Fruit fly (Drosophila melanogaster) whole organism, embryonic: ENCODE data around the gene Cad88C.

ENCODE experiments used
- Antp ChIP-seq: fragments of 200-800 bp; sonication (Bioruptor generic); optimal IDR thresholded peaks from 3 replicates; lab custom pipeline; 2016; ENCODE audit warnings: missing biosample characterization, missing genetic modification characterization
- Asciz ChIP-seq: fragments of 200-800 bp; sonication (Bioruptor generic); optimal IDR thresholded peaks from 2 replicates; lab custom pipeline; 2017; ENCODE audit warnings: missing biosample characterization, mild to moderate bottlenecking, missing genetic modification characterization, missing genetic modification reagents
- Awh ChIP-seq: fragments of 200-800 bp; sonication (Bioruptor generic); IDR thresholded peaks from 2 replicates; pipeline ENCODE4, ENCODE4 v1.3.6; 2022; ENCODE audit warnings: missing biosample characterization, missing genetic modification characterization
- CG10321 ChIP-seq: fragments of 200-800 bp; sonication (Bioruptor generic); IDR thresholded peaks from 2 replicates; pipeline ENCODE4 v1.3.6; 2022; ENCODE audit warnings: missing biosample characterization, missing genetic modification characterization
- CG10543 ChIP-seq: fragments of 200-800 bp; sonication (Bioruptor generic); optimal IDR thresholded peaks from 3 replicates; lab custom pipeline; 2017; ENCODE audit warnings: missing biosample characterization, mild to moderate bottlenecking, missing genetic modification characterization, moderate library complexity
- CG11456 ChIP-seq: fragments of 200-800 bp; sonication (Bioruptor generic); IDR thresholded peaks from 3 replicates; pipeline ENCODE4 v1.3.6; 2022; ENCODE audit warnings: missing biosample characterization, missing genetic modification characterization
- CG12769 ChIP-seq: fragments of 200-800 bp; sonication (Bioruptor generic); optimal IDR thresholded peaks from 2 replicates; lab custom pipeline; 2019; ENCODE audit warnings: missing biosample characterization, mild to moderate bottlenecking, missing genetic modification characterization, moderate library complexity
- CG1647 ChIP-seq: fragments of 200-800 bp; sonication (Bioruptor generic); optimal IDR thresholded peaks from 3 replicates; lab custom pipeline; 2016; ENCODE audit warnings: missing biosample characterization, missing genetic modification characterization
- CG17328 ChIP-seq: fragments of 200-800 bp; sonication (Bioruptor generic); IDR thresholded peaks from 2 replicates; pipeline ENCODE4 v1.3.6; 2022; ENCODE audit warnings: missing biosample characterization, missing genetic modification characterization
- CG17385 ChIP-seq: fragments of 200-800 bp; sonication (Bioruptor generic); optimal IDR thresholded peaks from 3 replicates; lab custom pipeline; 2018; ENCODE audit warnings: missing biosample characterization, mild to moderate bottlenecking, missing genetic modification characterization
- CG2889 ChIP-seq: fragments of 200-800 bp; sonication (Bioruptor generic); IDR thresholded peaks from 3 replicates; pipeline ENCODE4 v1.3.6; 2022; ENCODE audit warnings: missing biosample characterization, missing genetic modification characterization
- CG3163 ChIP-seq: fragments of 200-800 bp; sonication (Bioruptor generic); optimal IDR thresholded peaks from 3 replicates; lab custom pipeline; 2016; ENCODE audit warnings: missing biosample characterization, missing genetic modification characterization
- CG3407 ChIP-seq: fragments of 200-800 bp; sonication (Bioruptor generic); optimal IDR thresholded peaks from 2 replicates; lab custom pipeline; 2018; ENCODE audit warnings: missing biosample characterization, mild to moderate bottlenecking, missing genetic modification characterization
- CG4617 ChIP-seq: fragments of 200-800 bp; sonication (Bioruptor generic); optimal IDR thresholded peaks from 3 replicates; lab custom pipeline; 2016; ENCODE audit warnings: missing biosample characterization, missing genetic modification characterization, borderline replicate concordance
- CG5245 ChIP-seq: fragments of 200-800 bp; sonication (Bioruptor generic); optimal IDR thresholded peaks from 3 replicates; lab custom pipeline; 2016; ENCODE audit warnings: missing biosample characterization, missing genetic modification characterization
- CG6654 ChIP-seq: fragments of 200-800 bp; sonication (Bioruptor generic); optimal IDR thresholded peaks from 2 replicates; lab custom pipeline; 2017; ENCODE audit warnings: missing biosample characterization, mild to moderate bottlenecking, missing genetic modification characterization
- CG6683 ChIP-seq: fragments of 200-800 bp; sonication (Bioruptor generic); optimal IDR thresholded peaks from 2 replicates; lab custom pipeline; 2017; ENCODE audit warnings: missing biosample characterization, mild to moderate bottlenecking, missing genetic modification characterization, missing genetic modification reagents
- CG7556 ChIP-seq: fragments of 200-800 bp; sonication (Bioruptor generic); optimal IDR thresholded peaks from 2 replicates; lab custom pipeline; 2017; ENCODE audit warnings: missing biosample characterization, mild to moderate bottlenecking, missing genetic modification characterization
- CG7745 ChIP-seq: fragments of 200-800 bp; sonication (Bioruptor generic); optimal IDR thresholded peaks from 2 replicates; lab custom pipeline; 2018; ENCODE audit warnings: missing biosample characterization, mild to moderate bottlenecking, missing genetic modification characterization, moderate library complexity
- CHES-1-like ChIP-seq: fragments of 200-800 bp; sonication (Bioruptor generic); optimal IDR thresholded peaks from 2 replicates; lab custom pipeline; 2016; ENCODE audit warnings: missing biosample characterization, missing genetic modification characterization
- CkIIα-i1 ChIP-seq: fragments of 200-800 bp; sonication (Bioruptor generic); IDR thresholded peaks from 2 replicates; pipeline ENCODE4 v1.3.6; 2022; ENCODE audit warnings: missing biosample characterization, missing genetic modification characterization
- D19A ChIP-seq: fragments of 200-800 bp; optimal IDR thresholded peaks from 3 replicates; lab custom pipeline; 2019; ENCODE audit warnings: missing biosample characterization, mild to moderate bottlenecking, missing genetic modification characterization, moderate library complexity
- Dek ChIP-seq: fragments of 200-800 bp; sonication (Bioruptor generic); optimal IDR thresholded peaks from 3 replicates; lab custom pipeline; 2019; ENCODE audit warnings: missing biosample characterization, mild to moderate bottlenecking, missing genetic modification characterization, moderate library complexity
- Hand ChIP-seq: fragments of 200-800 bp; sonication (Bioruptor generic); optimal IDR thresholded peaks from 2 replicates; lab custom pipeline; 2017; ENCODE audit warnings: mild to moderate bottlenecking, missing biosample characterization, missing genetic modification reagents, missing genetic modification characterization
- Kr ChIP-seq: fragments of 200-800 bp; sonication (Bioruptor generic); optimal IDR thresholded peaks from 2 replicates; lab custom pipeline; 2017; ENCODE audit warnings: missing biosample characterization, mild to moderate bottlenecking, missing genetic modification characterization
- NC2β ChIP-seq: fragments of 200-800 bp; sonication (Bioruptor generic); optimal IDR thresholded peaks from 2 replicates; lab custom pipeline; 2016; ENCODE audit warnings: missing biosample characterization, missing genetic modification characterization
- NFAT ChIP-seq: fragments of 200-800 bp; sonication (Bioruptor generic); IDR thresholded peaks from 2 replicates; pipeline ENCODE4 v1.3.6; 2022; ENCODE audit warnings: missing biosample characterization, missing genetic modification characterization
- Side ChIP-seq: fragments of 200-800 bp; sonication (Bioruptor generic); optimal IDR thresholded peaks from 2 replicates; lab custom pipeline; 2016; ENCODE audit warnings: missing biosample characterization, missing genetic modification characterization
- Sin3A ChIP-seq: fragments of >200 bp; optimal IDR thresholded peaks from 2 replicates; lab custom pipeline; 2018
- Sox100B ChIP-seq: fragments of 200-800 bp; sonication (Bioruptor generic); optimal IDR thresholded peaks from 3 replicates; lab custom pipeline; 2018; ENCODE audit warnings: missing biosample characterization, mild to moderate bottlenecking, missing genetic modification characterization
- Trl ChIP-seq, 3 experiments: fragments of >200 bp in 2 of 3; fragments of 200-800 bp in 1 of 3; sonication (Bioruptor generic) in 1 of 3; optimal IDR thresholded peaks; 2 replicates in 1 of 3; 3 replicates in 2 of 3; lab custom pipeline; 2016 to 2017; ENCODE audit warnings: missing biosample characterization in 1 of 3, missing genetic modification characterization in 1 of 3
- aop ChIP-seq: fragments of 200-800 bp; sonication (Bioruptor generic); IDR thresholded peaks from 2 replicates; pipeline ENCODE4 v1.3.6; 2022; ENCODE audit warnings: missing biosample characterization, missing genetic modification characterization
- ase ChIP-seq: fragments of 200-800 bp; sonication (Bioruptor generic); IDR thresholded peaks from 3 replicates; pipeline ENCODE4 v1.3.6; 2022; ENCODE audit warnings: missing biosample characterization, missing genetic modification characterization
- crp ChIP-seq, 2 experiments: fragments of 200-800 bp; sonication (Bioruptor generic); optimal IDR thresholded peaks; 2 replicates in 1 of 2; 3 replicates in 1 of 2; lab custom pipeline; 2017; ENCODE audit warnings: missing biosample characterization in 2 of 2, missing genetic modification characterization in 2 of 2, mild to moderate bottlenecking in 1 of 2, moderate library complexity in 1 of 2
- dati ChIP-seq: fragments of 200-800 bp; sonication (Bioruptor generic); IDR thresholded peaks from 2 replicates; pipeline ENCODE4 v1.3.6; 2022; ENCODE audit warnings: missing biosample characterization, missing genetic modification characterization
- fd102C ChIP-seq: fragments of 200-800 bp; sonication (Bioruptor generic); optimal IDR thresholded peaks from 2 replicates; lab custom pipeline; 2018; ENCODE audit warnings: missing biosample characterization, mild to moderate bottlenecking, missing genetic modification characterization, moderate library complexity
- gcm ChIP-seq: fragments of 200-800 bp; sonication (Bioruptor generic); optimal IDR thresholded peaks from 2 replicates; lab custom pipeline; 2019; ENCODE audit warnings: missing biosample characterization, mild to moderate bottlenecking, missing genetic modification characterization, moderate library complexity
- gt ChIP-seq: fragments of 200-800 bp; sonication (Bioruptor generic); IDR thresholded peaks from 2 replicates; pipeline ENCODE4 v1.3.6; 2022; ENCODE audit warnings: missing biosample characterization, missing genetic modification characterization
- h ChIP-seq: fragments of >200 bp; optimal IDR thresholded peaks from 2 replicates; lab custom pipeline; 2017
- knrl ChIP-seq: fragments of 200-800 bp; sonication (Bioruptor generic); IDR thresholded peaks from 3 replicates; pipeline ENCODE4 v1.3.6; 2022; ENCODE audit warnings: missing biosample characterization, missing genetic modification characterization; ENCODE audit not compliant: partially characterized antibody
- lilli ChIP-seq: fragments of 200-800 bp; sonication (Bioruptor generic); optimal IDR thresholded peaks from 3 replicates; lab custom pipeline; 2016; ENCODE audit warnings: missing biosample characterization, missing genetic modification characterization
- mld ChIP-seq: fragments of 200-800 bp; sonication (Bioruptor generic); IDR thresholded peaks from 3 replicates; pipeline ENCODE4 v1.3.6; 2022; ENCODE audit warnings: missing biosample characterization, missing genetic modification characterization; ENCODE audit not compliant: partially characterized antibody
- odd ChIP-seq: fragments of 200-800 bp; sonication (Bioruptor generic); optimal IDR thresholded peaks from 2 replicates; lab custom pipeline; 2017; ENCODE audit warnings: missing biosample characterization, mild to moderate bottlenecking, missing genetic modification characterization
- pho ChIP-seq: fragments of 200-800 bp; sonication (Bioruptor generic); optimal IDR thresholded peaks from 2 replicates; lab custom pipeline; 2016; ENCODE audit warnings: missing biosample characterization, missing genetic modification characterization
- ro ChIP-seq: fragments of 200-800 bp; sonication (Bioruptor generic); IDR thresholded peaks from 2 replicates; pipeline ENCODE4 v1.3.6; 2022; ENCODE audit warnings: missing biosample characterization, missing genetic modification characterization
- schlank ChIP-seq: fragments of 200-800 bp; sonication (Bioruptor generic); optimal IDR thresholded peaks from 2 replicates; lab custom pipeline; 2018; ENCODE audit warnings: missing biosample characterization, mild to moderate bottlenecking, missing genetic modification characterization
- shn ChIP-seq: fragments of 200-800 bp; sonication (Bioruptor generic); optimal IDR thresholded peaks from 3 replicates; lab custom pipeline; 2016; ENCODE audit warnings: missing biosample characterization, missing genetic modification characterization
- sr ChIP-seq: fragments of 200-800 bp; sonication (Bioruptor generic); IDR thresholded peaks from 3 replicates; pipeline ENCODE4 v1.3.6; 2022; ENCODE audit warnings: missing biosample characterization, missing genetic modification characterization
- ttk ChIP-seq: fragments of 200-800 bp; sonication (Bioruptor generic); IDR thresholded peaks from 2 replicates; pipeline ENCODE4 v2.1.2; 2022; ENCODE audit warnings: missing biosample characterization, missing genetic modification characterization
- zf30C ChIP-seq: fragments of 200-800 bp; sonication (Bioruptor generic); optimal IDR thresholded peaks from 3 replicates; lab custom pipeline; 2018; ENCODE audit warnings: missing biosample characterization, mild to moderate bottlenecking, missing genetic modification characterization

Gene Cad88C

dm6 chr3R:14625215-14626156 lies 4.8 kb upstream of the Cad88C start, which contains the start of the genes put and His4r (continued):
- no peak for TF ChIP-seq Asciz (GFP tag; lab: Kevin White, UChicago)
- no peak for TF ChIP-seq CG6654
- TF ChIP-seq lilli (GFP tag; lab: Kevin White, UChicago), result no peak
- peak; percentile 7 for TF ChIP-seq D19A
- no peak for TF ChIP-seq CG6683 (GFP tag; lab: Kevin White, UChicago)
- TF ChIP-seq CG12769 (tag; lab: Kevin White, UChicago), result peak; percentile 45
- TF ChIP-seq ro (GFP tag; lab: Robert Waterston, UW), result no peak
- no peak for TF ChIP-seq CG3407 (GFP tag; lab: Kevin White, UChicago)
- TF ChIP-seq pho (GFP tag; lab: Kevin White, UChicago), result no peak
- no peak for TF ChIP-seq ttk (GFP tag; lab: Robert Waterston, UW)
- TF ChIP-seq shn, result no peak
- no peak for TF ChIP-seq fd102C
- no peak for TF ChIP-seq aop (GFP tag; lab: Robert Waterston, UW)
- no peak for TF ChIP-seq Kr (GFP tag; lab: Kevin White, UChicago)
- no peak for TF ChIP-seq sr (GFP tag; lab: Robert Waterston, UW)
- no peak for TF ChIP-seq Trl (optimal IDR thresholded peaks at IDR 0.05; lab: Kevin White, UChicago)
- no peak for TF ChIP-seq Trl (GFP tag; optimal IDR thresholded peaks at IDR 0.05; lab: Kevin White, UChicago)
- TF ChIP-seq mld (GFP tag; lab: Robert Waterston, UW), result no peak
- no peak for TF ChIP-seq dati (GFP tag; lab: Robert Waterston, UW)
- no peak for TF ChIP-seq CG1647 (GFP tag; lab: Kevin White, UChicago)
- TF ChIP-seq CG11456 (GFP tag; lab: Robert Waterston, UW), result no peak
- TF ChIP-seq Side (GFP tag; lab: Kevin White, UChicago), result peak; percentile 31
- TF ChIP-seq CG7745, result no peak
- TF ChIP-seq crp (GFP tag; optimal IDR thresholded peaks at IDR 0.05; lab: Kevin White, UChicago), result peak in 1 of 2 experiments; percentile 23
- TF ChIP-seq schlank (tag; lab: Kevin White, UChicago), result no peak
- no peak for TF ChIP-seq CG7556 (GFP tag; lab: Kevin White, UChicago)
- TF ChIP-seq gt (GFP tag; lab: Robert Waterston, UW), result no peak
- no peak for TF ChIP-seq CG17328
- no peak for TF ChIP-seq CG2889
- TF ChIP-seq Sox100B (GFP tag; lab: Kevin White, UChicago), result no peak
- no peak for TF ChIP-seq CG5245 (GFP tag; lab: Kevin White, UChicago)
- TF ChIP-seq CG10543 (GFP tag; lab: Kevin White, UChicago), result peak; percentile 50
- TF ChIP-seq NFAT, result no peak
- TF ChIP-seq Hand (GFP tag; lab: Kevin White, UChicago), result no peak
- no peak for TF ChIP-seq CG17385 (GFP tag; lab: Kevin White, UChicago)
- TF ChIP-seq odd (GFP tag; lab: Kevin White, UChicago), result no peak
- no peak for TF ChIP-seq h (lab: Kevin White, UChicago)
- peak; percentile 51; the same call in 2 of the 3 replicates for TF ChIP-seq knrl
- TF ChIP-seq zf30C (GFP tag; lab: Kevin White, UChicago), result no peak
- no peak for TF ChIP-seq gcm (GFP tag; lab: Kevin White, UChicago)
- TF ChIP-seq NC2β (GFP tag; lab: Kevin White, UChicago), result peak; percentile 56
- TF ChIP-seq Antp, result no peak
- TF ChIP-seq CG3163 (GFP tag; lab: Kevin White, UChicago), result no peak
- TF ChIP-seq Dek (tag; lab: Kevin White, UChicago), result peak; percentile 31
- no peak for TF ChIP-seq Awh (GFP tag; lab: Robert Waterston, UW)
- TF ChIP-seq CHES-1-like (GFP tag; lab: Kevin White, UChicago), result peak; percentile 49
- TF ChIP-seq Sin3A, result peak; percentile 74
- no peak for TF ChIP-seq CG10321
- TF ChIP-seq CG4617, result peak; percentile 94
- no peak for TF ChIP-seq ase
- TF ChIP-seq CkIIα-i1 (GFP tag; lab: Robert Waterston, UW), result no peak
